Worm (Caenorhabditis elegans): ENCODE results near the gene C28D4.8.

- TF ChIP-seq ama-1 (optimal IDR thresholded peaks at IDR 0.05) (no peak), nhr-90 (tag; optimal IDR thresholded peaks at IDR 0.05; ENCODE audit: poor library complexity) (no peak), lin-39 (tag; optimal IDR thresholded peaks at IDR 0.05) (no peak)
Measured at ce11 chrIV:9778016-9778415, 29.8 kb upstream of the C28D4.8 start, which contains the start of gene T13F2.6.
